Fruit fly (Drosophila melanogaster): Measurements from ENCODE around the gene Btk.
A peak's percentile ranks its signal among the peaks of the same experiment; 100 is the strongest.

The Btk gene

dm6 chr2L:8279400-8280065 is 21.3 kb downstream of the Btk start (continued):
- TF ChIP-seq CG14667 (GFP tag; IDR thresholded peaks at IDR 0.05) (no peak), zen (tag; optimal IDR thresholded peaks at IDR 0.05) (peak; percentile 71), abd-A (tag; optimal IDR thresholded peaks at IDR 0.05) (no peak), CG8478 (optimal IDR thresholded peaks at IDR 0.05) (no peak), CG15601 (tag; optimal IDR thresholded peaks at IDR 0.05) (peak; percentile 84), D (optimal IDR thresholded peaks at IDR 0.05) (no peak), D (GFP tag; optimal IDR thresholded peaks at IDR 0.05) (peak; percentile 73), ind (GFP tag; optimal IDR thresholded peaks at IDR 0.05) (peak; percentile 11), Optix (GFP tag; IDR thresholded peaks at IDR 0.05) (no peak), repo (GFP tag; optimal IDR thresholded peaks at IDR 0.05) (peak; percentile 20), tin (GFP tag; optimal IDR thresholded peaks at IDR 0.05) (peak; percentile 67), Hr39 (optimal IDR thresholded peaks at IDR 0.05) (no peak), her (GFP tag; optimal IDR thresholded peaks at IDR 0.05) (no peak), Sin3A (optimal IDR thresholded peaks at IDR 0.05) (no peak), Neu2 (GFP tag; optimal IDR thresholded peaks at IDR 0.05; ENCODE audit: borderline replicate concordance) (no peak), Myb (GFP tag; optimal IDR thresholded peaks at IDR 0.05) (no peak), CG2120 (GFP tag; optimal IDR thresholded peaks at IDR 0.05) (no peak), amos (GFP tag; IDR thresholded peaks at IDR 0.05; ENCODE audit: partially characterized antibody) (no peak), lilli (GFP tag; optimal IDR thresholded peaks at IDR 0.05) (peak; percentile 54), Nf-YA (GFP tag; IDR thresholded peaks at IDR 0.05) (no peak), CG8924 (tag; optimal IDR thresholded peaks at IDR 0.05) (peak; percentile 74), ssp (GFP tag; IDR thresholded peaks at IDR 0.05) (peak; percentile 41), slbo (GFP tag; IDR thresholded peaks at IDR 0.05) (peak; percentile 36), CG11696 (GFP tag; IDR thresholded peaks at IDR 0.05) (no peak), CG12155 (GFP tag; optimal IDR thresholded peaks at IDR 0.05) (peak; percentile 48), CG11085 (GFP tag; IDR thresholded peaks at IDR 0.05) (no peak), CG11398 (GFP tag; optimal IDR thresholded peaks at IDR 0.05) (no peak), CHES-1-like (GFP tag; optimal IDR thresholded peaks at IDR 0.05) (peak; percentile 27), CG12104 (GFP tag; optimal IDR thresholded peaks at IDR 0.05) (peak; percentile 38), ci (GFP tag; IDR thresholded peaks at IDR 0.05) (peak; percentile 71), D19B (GFP tag; optimal IDR thresholded peaks at IDR 0.05) (no peak), B-H1 (GFP tag; IDR thresholded peaks at IDR 0.05) (no peak), CG9876 (GFP tag; optimal IDR thresholded peaks at IDR 0.05) (no peak), Dref (GFP tag; IDR thresholded peaks at IDR 0.05) (no peak), ro (GFP tag; IDR thresholded peaks at IDR 0.05) (no peak), Bgb (GFP tag; IDR thresholded peaks at IDR 0.05; ENCODE audit: partially characterized antibody) (no peak), h (optimal IDR thresholded peaks at IDR 0.05) (no peak), CTCF (GFP tag; optimal IDR thresholded peaks at IDR 0.05) (no peak), CG30431 (GFP tag; optimal IDR thresholded peaks at IDR 0.05) (peak; percentile 63), Doc3 (GFP tag; IDR thresholded peaks at IDR 0.05; ENCODE audit: partially characterized antibody) (no peak), hkb (optimal IDR thresholded peaks at IDR 0.05) (no peak), hkb (GFP tag; IDR thresholded peaks at IDR 0.05) (peak; percentile 59; the same call in 1 of the 2 replicates), Blimp-1 (GFP tag; optimal IDR thresholded peaks at IDR 0.05) (peak; percentile 78), Hmx (GFP tag; optimal IDR thresholded peaks at IDR 0.05) (no peak), sima (GFP tag; optimal IDR thresholded peaks at IDR 0.05) (no peak), CG15011 (GFP tag; optimal IDR thresholded peaks at IDR 0.05) (no peak), HLH54F (GFP tag; optimal IDR thresholded peaks at IDR 0.05) (peak; percentile 5), CG14441 (GFP tag; IDR thresholded peaks at IDR 0.05) (no peak), CG7987 (GFP tag; optimal IDR thresholded peaks at IDR 0.05) (no peak), Chrac-16 (GFP tag; optimal IDR thresholded peaks at IDR 0.05) (peak; percentile 73), CG13296 (GFP tag; optimal IDR thresholded peaks at IDR 0.05) (no peak), zen2 (GFP tag; IDR thresholded peaks at IDR 0.05; ENCODE audit: partially characterized antibody) (no peak), CG12236 (GFP tag; optimal IDR thresholded peaks at IDR 0.05) (peak; percentile 15), CG10979 (tag; optimal IDR thresholded peaks at IDR 0.05) (peak; percentile 90)

Measured in whole organism, embryonic.